Fruit fly (Drosophila melanogaster) whole organism, embryonic: ENCODE measurements around the gene CheB38c.

Experiments used
- Aef1 ChIP-seq: fragments of 200-800 bp; sonication (Bioruptor generic); IDR thresholded peaks from 3 replicates; pipeline ENCODE4 v1.3.6; 2022; ENCODE audit warnings: missing biosample characterization, missing genetic modification characterization
- Antp ChIP-seq: fragments of 200-800 bp; sonication (Bioruptor generic); optimal IDR thresholded peaks from 3 replicates; lab custom pipeline; 2016; ENCODE audit warnings: missing biosample characterization, missing genetic modification characterization
- Atf6 ChIP-seq: fragments of 200-800 bp; sonication (Bioruptor generic); IDR thresholded peaks from 2 replicates; pipeline ENCODE4 v1.3.6; 2022; ENCODE audit warnings: missing biosample characterization, missing genetic modification characterization
- B-H2 ChIP-seq: fragments of 200-800 bp; sonication (Bioruptor generic); optimal IDR thresholded peaks from 2 replicates; lab custom pipeline; 2018; ENCODE audit warnings: missing biosample characterization, mild to moderate bottlenecking, missing genetic modification characterization
- Bdp1 ChIP-seq: fragments of 200-800 bp; sonication (Bioruptor generic); optimal IDR thresholded peaks from 3 replicates; lab custom pipeline; 2016; ENCODE audit warnings: missing biosample characterization, missing genetic modification characterization
- Blimp-1 ChIP-seq: fragments of 200-800 bp; sonication (Bioruptor generic); optimal IDR thresholded peaks from 3 replicates; lab custom pipeline; 2018; ENCODE audit warnings: missing biosample characterization, missing genetic modification characterization, mild to moderate bottlenecking, moderate library complexity, missing genetic modification reagents
- CG10979 ChIP-seq: fragments of 200-800 bp; sonication (Bioruptor generic); optimal IDR thresholded peaks from 2 replicates; lab custom pipeline; 2018; ENCODE audit warnings: missing biosample characterization, mild to moderate bottlenecking, missing genetic modification characterization, moderate library complexity
- CG11247 ChIP-seq: fragments of 200-800 bp; sonication (Bioruptor generic); IDR thresholded peaks from 2 replicates; pipeline ENCODE4 v1.3.6; 2022; ENCODE audit warnings: missing biosample characterization, missing genetic modification characterization
- CG11456 ChIP-seq: fragments of 200-800 bp; sonication (Bioruptor generic); IDR thresholded peaks from 3 replicates; pipeline ENCODE4 v1.3.6; 2022; ENCODE audit warnings: missing biosample characterization, missing genetic modification characterization
- CG13287 ChIP-seq: fragments of 200-800 bp; sonication (Bioruptor generic); IDR thresholded peaks from 2 replicates; pipeline ENCODE4 v1.3.6; 2022; ENCODE audit warnings: missing biosample characterization, missing genetic modification characterization; ENCODE audit not compliant: partially characterized antibody
- CG15073 ChIP-seq: fragments of 200-800 bp; sonication (Bioruptor generic); optimal IDR thresholded peaks from 2 replicates; lab custom pipeline; 2016; ENCODE audit warnings: missing biosample characterization, missing genetic modification characterization
- CG15479 ChIP-seq: fragments of 200-800 bp; sonication (Bioruptor generic); optimal IDR thresholded peaks from 3 replicates; lab custom pipeline; 2019; ENCODE audit warnings: missing biosample characterization, mild to moderate bottlenecking, missing genetic modification characterization, moderate library complexity
- CG1602 ChIP-seq: fragments of 200-800 bp; sonication (Bioruptor generic); optimal IDR thresholded peaks from 3 replicates; lab custom pipeline; 2016; ENCODE audit warnings: missing biosample characterization, missing genetic modification characterization
- CG16863 ChIP-seq: fragments of 200-800 bp; sonication (Bioruptor generic); optimal IDR thresholded peaks from 3 replicates; lab custom pipeline; 2016; ENCODE audit warnings: missing biosample characterization, missing genetic modification characterization
- CG17568 ChIP-seq: fragments of 200-800 bp; sonication (Bioruptor generic); optimal IDR thresholded peaks from 2 replicates; lab custom pipeline; 2018; ENCODE audit warnings: missing biosample characterization, mild to moderate bottlenecking, missing genetic modification characterization, moderate library complexity
- CG2712 ChIP-seq: fragments of 200-800 bp; optimal IDR thresholded peaks from 3 replicates; lab custom pipeline; 2019; ENCODE audit warnings: missing biosample characterization, mild to moderate bottlenecking, missing genetic modification characterization, moderate library complexity
- CG3163 ChIP-seq: fragments of 200-800 bp; sonication (Bioruptor generic); optimal IDR thresholded peaks from 3 replicates; lab custom pipeline; 2016; ENCODE audit warnings: missing biosample characterization, missing genetic modification characterization
- CG34224 ChIP-seq: fragments of 200-800 bp; sonication (Bioruptor generic); IDR thresholded peaks from 3 replicates; pipeline ENCODE4 v1.3.6; 2022; ENCODE audit warnings: missing biosample characterization, missing genetic modification characterization; ENCODE audit not compliant: partially characterized antibody
- CG4404 ChIP-seq: fragments of 200-800 bp; sonication (Bioruptor generic); IDR thresholded peaks from 2 replicates; pipeline ENCODE4 v1.3.6; 2022; ENCODE audit warnings: missing biosample characterization, missing genetic modification characterization
- CG4730 ChIP-seq: fragments of 200-800 bp; sonication (Bioruptor generic); IDR thresholded peaks from 2 replicates; pipeline ENCODE4 v1.3.6; 2022; ENCODE audit warnings: missing biosample characterization, missing genetic modification characterization
- CG6175 ChIP-seq: fragments of 200-800 bp; sonication (Bioruptor generic); IDR thresholded peaks from 3 replicates; pipeline ENCODE4 v1.3.6; 2022; ENCODE audit warnings: missing biosample characterization, missing genetic modification characterization
- CG6254 ChIP-seq: fragments of 200-800 bp; sonication (Bioruptor generic); optimal IDR thresholded peaks from 3 replicates; lab custom pipeline; 2017; ENCODE audit warnings: mild to moderate bottlenecking, missing biosample characterization, missing genetic modification reagents, missing genetic modification characterization
- Dfd ChIP-seq, 2 experiments: fragments of >200 bp; optimal IDR thresholded peaks; 2 replicates each; lab custom pipeline; 2017; ENCODE audit warnings: missing biosample characterization in 2 of 2, missing genetic modification characterization in 2 of 2
- Gsc ChIP-seq: fragments of 200-800 bp; sonication (Bioruptor generic); IDR thresholded peaks from 2 replicates; pipeline ENCODE4 v1.3.6; 2022; ENCODE audit warnings: missing biosample characterization, missing genetic modification characterization
- Hr3 ChIP-seq: fragments of 200-800 bp; sonication (Bioruptor generic); optimal IDR thresholded peaks from 3 replicates; lab custom pipeline; 2016; ENCODE audit warnings: missing biosample characterization, missing genetic modification characterization
- Hsf ChIP-seq: fragments of 200-800 bp; sonication (Bioruptor generic); optimal IDR thresholded peaks from 3 replicates; lab custom pipeline; 2016; ENCODE audit warnings: missing biosample characterization, missing genetic modification characterization
- Lim3 ChIP-seq: fragments of 200-800 bp; sonication (Bioruptor generic); IDR thresholded peaks from 2 replicates; pipeline ENCODE4 v1.3.6; 2022; ENCODE audit warnings: missing biosample characterization, missing genetic modification characterization
- NC2α ChIP-seq: fragments of 200-800 bp; sonication (Bioruptor generic); optimal IDR thresholded peaks from 2 replicates; lab custom pipeline; 2016; ENCODE audit warnings: missing biosample characterization, missing genetic modification characterization
- Scr ChIP-seq: fragments of 200-800 bp; sonication (Bioruptor generic); IDR thresholded peaks from 2 replicates; pipeline ENCODE4 v1.3.6; 2022; ENCODE audit warnings: missing biosample characterization, missing genetic modification characterization; ENCODE audit not compliant: partially characterized antibody
- Sox100B ChIP-seq: fragments of 200-800 bp; sonication (Bioruptor generic); optimal IDR thresholded peaks from 3 replicates; lab custom pipeline; 2018; ENCODE audit warnings: missing biosample characterization, mild to moderate bottlenecking, missing genetic modification characterization
- Taf1 ChIP-seq: fragments of 200-800 bp; sonication (Bioruptor generic); IDR thresholded peaks from 2 replicates; pipeline ENCODE4 v1.3.6; 2022; ENCODE audit warnings: missing biosample characterization, missing genetic modification characterization
- aop ChIP-seq: fragments of 200-800 bp; sonication (Bioruptor generic); IDR thresholded peaks from 2 replicates; pipeline ENCODE4 v1.3.6; 2022; ENCODE audit warnings: missing biosample characterization, missing genetic modification characterization
- az2 ChIP-seq: fragments of 200-800 bp; sonication (Bioruptor generic); optimal IDR thresholded peaks from 3 replicates; lab custom pipeline; 2016; ENCODE audit warnings: missing biosample characterization, missing genetic modification characterization
- bbx ChIP-seq: fragments of 200-800 bp; sonication (Bioruptor generic); IDR thresholded peaks from 2 replicates; pipeline ENCODE4 v1.3.6; 2022; ENCODE audit warnings: missing biosample characterization, missing genetic modification characterization; ENCODE audit not compliant: partially characterized antibody
- caup ChIP-seq: fragments of 200-800 bp; sonication (Bioruptor generic); optimal IDR thresholded peaks from 3 replicates; lab custom pipeline; 2017; ENCODE audit warnings: missing biosample characterization, mild to moderate bottlenecking, missing genetic modification characterization, moderate library complexity; ENCODE audit not compliant: severe bottlenecking
- ci ChIP-seq: fragments of 200-800 bp; sonication (Bioruptor generic); IDR thresholded peaks from 3 replicates; pipeline ENCODE4 v1.3.6; 2022; ENCODE audit warnings: missing biosample characterization, missing genetic modification characterization
- cwo ChIP-seq: fragments of 200-800 bp; sonication (Bioruptor generic); optimal IDR thresholded peaks from 3 replicates; lab custom pipeline; 2017; ENCODE audit warnings: missing biosample characterization, missing genetic modification characterization, mild to moderate bottlenecking, moderate library complexity, missing genetic modification reagents
- dpn ChIP-seq, 2 experiments: fragments of 200-800 bp; sonication (Bioruptor generic); optimal IDR thresholded peaks; 3 replicates each; lab custom pipeline; 2016; ENCODE audit warnings: missing biosample characterization in 2 of 2, missing genetic modification characterization in 2 of 2
- gro ChIP-seq: fragments of 200-800 bp; sonication (Bioruptor generic); optimal IDR thresholded peaks from 2 replicates; lab custom pipeline; 2016; ENCODE audit warnings: missing biosample characterization, missing genetic modification characterization
- jumu ChIP-seq: fragments of 200-800 bp; sonication (Bioruptor generic); optimal IDR thresholded peaks from 3 replicates; lab custom pipeline; 2016; ENCODE audit warnings: missing biosample characterization, missing genetic modification characterization
- nau ChIP-seq: fragments of 200-800 bp; sonication (Bioruptor generic); optimal IDR thresholded peaks from 3 replicates; lab custom pipeline; 2017; ENCODE audit warnings: missing biosample characterization, mild to moderate bottlenecking, missing genetic modification characterization, missing genetic modification reagents
- pfk ChIP-seq: fragments of 200-800 bp; sonication (Bioruptor generic); optimal IDR thresholded peaks from 2 replicates; lab custom pipeline; 2018; ENCODE audit warnings: missing biosample characterization, mild to moderate bottlenecking, missing genetic modification characterization, moderate library complexity
- pnt ChIP-seq: fragments of 200-800 bp; sonication (Bioruptor generic); optimal IDR thresholded peaks from 3 replicates; lab custom pipeline; 2016; ENCODE audit warnings: missing biosample characterization, missing genetic modification characterization
- pros ChIP-seq: fragments of 200-800 bp; sonication (Bioruptor generic); optimal IDR thresholded peaks from 3 replicates; lab custom pipeline; 2019; ENCODE audit warnings: missing biosample characterization, mild to moderate bottlenecking, missing genetic modification characterization, moderate library complexity
- schlank ChIP-seq: fragments of 200-800 bp; sonication (Bioruptor generic); optimal IDR thresholded peaks from 2 replicates; lab custom pipeline; 2018; ENCODE audit warnings: missing biosample characterization, mild to moderate bottlenecking, missing genetic modification characterization
- sug ChIP-seq: fragments of 200-800 bp; optimal IDR thresholded peaks from 2 replicates; lab custom pipeline; 2019; ENCODE audit warnings: missing biosample characterization, mild to moderate bottlenecking, missing genetic modification characterization, moderate library complexity
- tll ChIP-seq, 2 experiments: fragments of 200-800 bp in 1 of 2; fragments of >200 bp in 1 of 2; sonication (Bioruptor generic) in 1 of 2; optimal IDR thresholded peaks; 2 replicates each; lab custom pipeline; 2017 to 2019; ENCODE audit warnings: missing biosample characterization in 2 of 2, missing genetic modification characterization in 2 of 2, mild to moderate bottlenecking in 1 of 2, moderate library complexity in 1 of 2
- toy ChIP-seq: fragments of 200-800 bp; sonication (Bioruptor generic); IDR thresholded peaks from 2 replicates; pipeline ENCODE4 v1.3.6; 2022; ENCODE audit warnings: missing biosample characterization, missing genetic modification characterization
- zen ChIP-seq: fragments of 200-800 bp; sonication (Bioruptor generic); optimal IDR thresholded peaks from 3 replicates; lab custom pipeline; 2018; ENCODE audit warnings: missing biosample characterization, mild to moderate bottlenecking, missing genetic modification characterization, moderate library complexity

The CheB38c gene

dm6 chr2L:20805624-20806339 lies 14.9 kb downstream of the CheB38c start (continued):
- TF ChIP-seq ci (peak; percentile 96), Hsf (GFP tag; lab: Kevin White, UChicago) (peak; percentile 94), CG13287 (GFP tag; lab: Robert Waterston, UW) (peak; percentile 78), cwo (GFP tag; lab: Kevin White, UChicago) (peak; percentile 95), az2 (peak; percentile 95), CG17568 (GFP tag; lab: Kevin White, UChicago) (peak; percentile 93), Dfd (GFP tag; optimal IDR thresholded peaks at IDR 0.05; lab: Kevin White, UChicago) (no peak), Hr3 (peak; percentile 96), Gsc (peak; percentile 75; the same call in 1 of the 2 replicates), gro (peak; percentile 51), B-H2 (peak; percentile 81), CG6254 (GFP tag; lab: Kevin White, UChicago) (peak; percentile 88), Atf6 (GFP tag; lab: Robert Waterston, UW) (peak; percentile 98), caup (GFP tag; lab: Kevin White, UChicago) (peak; percentile 94), CG4730 (GFP tag; lab: Robert Waterston, UW) (peak; percentile 95), pfk (GFP tag; lab: Kevin White, UChicago) (no peak), pros (GFP tag; lab: Kevin White, UChicago) (peak; percentile 9), Taf1 (GFP tag; lab: Robert Waterston, UW) (peak; percentile 85), CG15073 (GFP tag; lab: Kevin White, UChicago) (peak; percentile 57), CG10979 (tag; lab: Kevin White, UChicago) (peak; percentile 94), CG16863 (peak; percentile 80), nau (GFP tag; lab: Kevin White, UChicago) (peak; percentile 92), CG34224 (GFP tag; lab: Robert Waterston, UW) (peak; percentile 75), Blimp-1 (GFP tag; lab: Kevin White, UChicago) (peak; percentile 94), pnt (peak; percentile 55), Sox100B (GFP tag; lab: Kevin White, UChicago) (peak; percentile 92), CG11247 (GFP tag; lab: Robert Waterston, UW) (peak; percentile 94), Lim3 (peak; percentile 89), tll (GFP tag; optimal IDR thresholded peaks at IDR 0.05; lab: Kevin White, UChicago) (no peak), Aef1 (GFP tag; lab: Robert Waterston, UW) (peak; percentile 93), CG2712 (peak; percentile 98), CG6175 (GFP tag; lab: Robert Waterston, UW) (peak; percentile 86), Bdp1 (GFP tag; lab: Kevin White, UChicago) (peak; percentile 77), NC2α (GFP tag; lab: Kevin White, UChicago) (peak; percentile 15), jumu (GFP tag; lab: Kevin White, UChicago) (peak; percentile 69), Scr (GFP tag; lab: Robert Waterston, UW) (peak; percentile 71), aop (GFP tag; lab: Robert Waterston, UW) (peak; percentile 73), CG1602 (GFP tag; lab: Kevin White, UChicago) (peak; percentile 94), toy (GFP tag; lab: Robert Waterston, UW) (peak; percentile 86), sug (tag; lab: Kevin White, UChicago) (peak; percentile 93), schlank (tag; lab: Kevin White, UChicago) (peak; percentile 85), zen (tag; lab: Kevin White, UChicago) (peak; percentile 86), CG4404 (GFP tag; lab: Robert Waterston, UW) (peak; percentile 89), dpn (GFP tag; optimal IDR thresholded peaks at IDR 0.05; lab: Kevin White, UChicago) (peak; percentile 78 to 96), Antp (peak; percentile 17), CG15479 (GFP tag; lab: Kevin White, UChicago) (no peak), CG3163 (GFP tag; lab: Kevin White, UChicago) (peak; percentile 7), bbx (GFP tag; lab: Robert Waterston, UW) (peak; percentile 63; the same call in 1 of the 2 replicates), CG11456 (GFP tag; lab: Robert Waterston, UW) (peak; percentile 94; the same call in 2 of the 3 replicates)
